Fruit fly (Drosophila melanogaster) whole organism, prepupa: ENCODE results near the gene RnpS1.

ENCODE experiments used
- CG6276 ChIP-seq: fragments of 200-800 bp; sonication (Bioruptor generic); optimal IDR thresholded peaks from 2 replicates; lab custom pipeline; 2017; ENCODE audit warnings: missing biosample characterization, mild to moderate bottlenecking, missing genetic modification characterization
- CG7368 ChIP-seq: fragments of 200-800 bp; sonication (Bioruptor generic); optimal IDR thresholded peaks from 3 replicates; lab custom pipeline; 2016; ENCODE audit warnings: missing biosample characterization, missing genetic modification characterization
- Eip75B ChIP-seq: fragments of 200-800 bp; sonication (Bioruptor generic); optimal IDR thresholded peaks from 3 replicates; lab custom pipeline; 2016; ENCODE audit warnings: missing biosample characterization, missing genetic modification characterization
- dac ChIP-seq: fragments of 200-800 bp; sonication (Bioruptor generic); optimal IDR thresholded peaks from 2 replicates; lab custom pipeline; 2017; ENCODE audit warnings: missing biosample characterization, mild to moderate bottlenecking, missing genetic modification characterization

DNA sequence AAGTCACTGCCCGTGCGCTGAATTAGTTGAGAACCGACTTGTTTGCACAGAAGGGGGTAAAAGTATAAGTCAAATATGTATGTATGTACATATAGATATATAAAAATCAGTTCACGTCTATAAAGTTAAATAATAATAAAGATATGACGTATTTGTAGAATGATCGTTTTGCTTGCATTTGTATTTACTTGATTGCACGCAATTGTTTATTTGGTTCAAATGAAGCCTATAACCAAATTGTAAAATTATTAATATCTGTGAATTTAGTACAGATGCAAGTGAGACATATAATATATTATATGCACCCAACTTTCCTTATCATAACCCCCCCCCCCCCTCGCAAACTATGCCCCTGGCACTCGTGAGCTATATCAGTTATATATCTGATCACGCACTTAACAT, 48.7 kb downstream of the RnpS1 start:
- TF ChIP-seq dac (no peak), CG6276 (GFP tag; lab: Kevin White, UChicago) (no peak), Eip75B (GFP tag; lab: Kevin White, UChicago) (no peak), CG7368 (GFP tag; lab: Kevin White, UChicago) (peak; percentile 4)
